Worm (Caenorhabditis elegans) whole organism, L3 larva: ENCODE results near the gene unc-129.

Source experiments
- ceh-82 ChIP-seq: fragments of 150-350 bp; optimal IDR thresholded peaks from 2 replicates; lab custom pipeline; 2014; ENCODE audit warnings: missing biosample characterization, missing genetic modification characterization
- ceh-9 ChIP-seq: sonication (generic microtip); optimal IDR thresholded peaks from 2 replicates; lab custom pipeline; 2018; ENCODE audit warnings: missing biosample characterization, missing genetic modification characterization
- daf-12 ChIP-seq: fragments of 150-350 bp; optimal IDR thresholded peaks from 2 replicates; lab custom pipeline; 2014; ENCODE audit warnings: missing biosample characterization, missing genetic modification reagents, missing genetic modification characterization
- egl-5 ChIP-seq: fragments of 150-350 bp; optimal IDR thresholded peaks from 2 replicates; lab custom pipeline; 2017; ENCODE audit warnings: missing biosample characterization, missing genetic modification reagents, missing genetic modification characterization, inconsistent platforms
- elt-1 ChIP-seq: fragments of 150-350 bp; optimal IDR thresholded peaks from 2 replicates; lab custom pipeline; 2014; ENCODE audit warnings: missing biosample characterization, missing genetic modification characterization
- elt-2 ChIP-seq: sonication (generic microtip); optimal IDR thresholded peaks from 2 replicates; lab custom pipeline; 2016; ENCODE audit warnings: missing genetic modification reagents, mild to moderate bottlenecking, missing genetic modification characterization, missing compliant biosample characterization
- eor-1 ChIP-seq, 2 experiments: fragments of 150-350 bp; optimal IDR thresholded peaks; 2 replicates each; lab custom pipeline; 2014 to 2018; ENCODE audit warnings: missing biosample characterization in 2 of 2, missing genetic modification characterization in 2 of 2
- fkh-10 ChIP-seq: sonication (generic microtip); optimal IDR thresholded peaks from 2 replicates; lab custom pipeline; 2017; ENCODE audit warnings: missing biosample characterization, missing genetic modification reagents, missing genetic modification characterization
- jun-1 ChIP-seq: fragments of 150-350 bp; optimal IDR thresholded peaks from 2 replicates; lab custom pipeline; 2014; ENCODE audit warnings: missing biosample characterization, missing genetic modification reagents, missing genetic modification characterization
- lin-39 ChIP-seq: fragments of 150-350 bp; optimal IDR thresholded peaks from 2 replicates; lab custom pipeline; 2018; ENCODE audit warnings: missing biosample characterization, missing genetic modification reagents, missing genetic modification characterization
- mdl-1 ChIP-seq: fragments of 150-350 bp; optimal IDR thresholded peaks from 2 replicates; lab custom pipeline; 2014; ENCODE audit warnings: missing biosample characterization, missing genetic modification characterization
- mml-1 ChIP-seq: fragments of 150-350 bp; sonication (generic microtip); optimal IDR thresholded peaks from 3 replicates; lab custom pipeline; 2014; ENCODE audit warnings: missing biosample characterization, missing genetic modification characterization
- nhr-23 ChIP-seq: fragments of 150-350 bp; optimal IDR thresholded peaks from 2 replicates; lab custom pipeline; 2014; ENCODE audit warnings: missing biosample characterization, missing genetic modification reagents, missing genetic modification characterization
- nhr-25 ChIP-seq: sonication (generic microtip); optimal IDR thresholded peaks from 2 replicates; lab custom pipeline; 2017; ENCODE audit warnings: missing biosample characterization, missing genetic modification characterization
- nhr-28 ChIP-seq: fragments of 150-350 bp; optimal IDR thresholded peaks from 2 replicates; lab custom pipeline; 2014; ENCODE audit warnings: missing biosample characterization, missing genetic modification characterization
- nhr-67 ChIP-seq: fragments of 150-350 bp; optimal IDR thresholded peaks from 2 replicates; lab custom pipeline; 2014; ENCODE audit warnings: missing biosample characterization, missing genetic modification characterization
- sea-2 ChIP-seq: fragments of 150-350 bp; sonication (generic microtip); optimal IDR thresholded peaks from 4 replicates; lab custom pipeline; 2014; ENCODE audit warnings: missing biosample characterization, missing genetic modification reagents, missing genetic modification characterization
- skn-1 ChIP-seq: fragments of 150-350 bp; optimal IDR thresholded peaks from 2 replicates; lab custom pipeline; 2014; ENCODE audit warnings: missing biosample characterization, missing genetic modification characterization
- snpc-4 ChIP-seq: fragments of 150-350 bp; optimal IDR thresholded peaks from 2 replicates; lab custom pipeline; 2014; ENCODE audit warnings: missing biosample characterization, missing genetic modification characterization
- unc-62 ChIP-seq: fragments of 150-350 bp; sonication (generic microtip); optimal IDR thresholded peaks from 4 replicates; lab custom pipeline; 2014; ENCODE audit warnings: missing biosample characterization, missing genetic modification reagents, missing genetic modification characterization
- zag-1 ChIP-seq: fragments of 150-350 bp; optimal IDR thresholded peaks from 2 replicates; lab custom pipeline; 2014; ENCODE audit warnings: missing biosample characterization, missing genetic modification characterization
- ztf-11 ChIP-seq: fragments of 150-350 bp; optimal IDR thresholded peaks from 2 replicates; lab custom pipeline; 2014; ENCODE audit warnings: missing biosample characterization, missing genetic modification characterization

Gene unc-129

DNA sequence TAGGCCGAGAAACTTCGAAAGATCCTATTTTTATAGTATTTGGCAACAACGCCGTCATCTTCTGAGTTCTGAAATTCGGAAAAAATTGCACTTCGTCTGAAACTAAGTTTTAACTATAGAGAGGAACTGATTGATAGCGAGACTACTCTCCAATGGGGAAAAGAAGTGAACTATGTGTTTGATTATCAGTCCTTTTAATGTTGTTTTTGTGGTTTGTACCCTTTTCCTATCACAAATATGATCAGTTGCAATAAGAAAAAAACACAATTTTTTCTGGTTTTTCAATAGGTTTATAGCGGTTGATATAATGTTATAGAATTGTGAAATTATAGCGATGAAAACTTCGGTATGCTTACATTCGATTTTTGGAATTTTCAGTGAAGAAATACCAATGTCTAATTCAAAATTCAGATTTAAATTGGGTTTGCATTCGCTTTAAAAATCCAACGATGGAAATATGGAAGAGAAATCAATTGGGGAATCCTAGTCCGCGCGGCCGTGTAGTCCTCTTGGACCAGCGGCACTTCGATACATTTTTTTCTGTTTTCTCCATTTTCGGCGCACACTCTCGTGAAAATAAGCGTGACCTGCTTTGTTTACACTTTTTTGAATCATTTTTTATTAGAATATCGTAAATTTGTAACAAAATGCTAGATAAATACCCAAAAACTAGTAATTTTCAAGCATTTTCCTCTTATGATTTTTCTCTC lies 31.8 kb downstream of the unc-129 start, which contains the start of gene C53B4.3 (continued):
- TF ChIP-seq nhr-28 = no peak

ce11 chrIV:8967990-8968389 lies 37.2 kb downstream of the unc-129 start, which contains the start of gene suex-2:
Gene suex-2 (plus strand): TSS chrIV:8968290.
- TF ChIP-seq nhr-23 (tag; lab: Kevin White, UChicago) (no peak), ztf-11 (tag; lab: Kevin White, UChicago) (no peak), jun-1 (tag; lab: Kevin White, UChicago) (no peak), zag-1 (tag; lab: Kevin White, UChicago) (no peak), elt-2 (tag; lab: Kevin White, UChicago) (no peak), mml-1 (tag; lab: Kevin White, UChicago) (no peak)

DNA sequence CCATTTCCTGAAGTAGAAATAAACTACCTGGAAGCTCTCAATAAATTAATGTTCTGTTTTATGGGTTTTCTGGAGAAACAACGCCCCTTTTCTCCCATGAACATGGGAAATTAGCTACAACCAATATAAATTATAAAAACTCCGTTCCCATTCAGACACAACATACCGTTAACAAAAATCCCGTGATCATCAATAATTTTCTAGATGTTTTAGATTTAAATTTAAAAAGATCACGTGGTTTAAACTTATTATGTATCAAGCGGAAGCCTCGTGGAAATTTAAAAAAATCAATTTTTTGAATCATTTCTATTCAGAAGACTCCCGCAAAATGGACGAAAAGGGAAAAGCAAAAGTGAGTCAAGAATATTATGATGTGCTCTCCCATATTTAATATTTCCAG lies 39.3 kb downstream of the unc-129 start, which contains the start of gene C53B4.2:
Gene C53B4.2, plus strand, starts transcription at position 301 of the 400 bp plus-strand sequence.
- no peak for TF ChIP-seq lin-39 (tag; lab: Kevin White, UChicago)

DNA sequence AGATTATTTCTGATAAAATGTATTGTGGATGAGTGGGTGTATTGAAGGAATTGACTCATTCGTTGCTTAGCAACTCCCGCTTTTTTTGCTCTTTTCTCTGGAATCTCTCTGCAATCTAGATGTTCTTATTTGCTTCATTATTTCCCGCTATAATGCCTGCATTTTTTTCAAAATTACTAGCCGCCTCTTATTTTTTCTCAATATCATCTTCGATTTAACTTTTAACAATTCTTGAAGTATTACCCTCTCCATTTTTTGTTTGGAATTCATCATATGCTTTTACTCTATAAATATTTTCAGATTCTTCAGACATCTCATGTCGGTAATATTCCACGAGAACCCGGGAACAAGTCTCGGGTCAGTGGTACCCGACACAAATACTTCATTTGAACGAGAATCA lies 49.0 kb downstream of the unc-129 start, which contains the start of gene tpra-1:
Gene tpra-1, plus strand, starts transcription at position 301 of the 400 bp plus-strand sequence.
- TF ChIP-seq skn-1 (tag; lab: Kevin White, UChicago) (no peak), mdl-1 (tag; lab: Kevin White, UChicago) (no peak), snpc-4 (tag; lab: Kevin White, UChicago) (no peak), daf-12 (tag; lab: Kevin White, UChicago) (no peak), zag-1 (tag; lab: Kevin White, UChicago) (no peak), eor-1 (tag; optimal IDR thresholded peaks at IDR 0.05; lab: Kevin White, UChicago) (no peak), ceh-82 (tag; lab: Kevin White, UChicago) (no peak), ceh-9 (tag; lab: Kevin White, UChicago) (no peak), egl-5 (tag; lab: Kevin White, UChicago) (no peak), mml-1 (tag; lab: Kevin White, UChicago) (no peak), sea-2 (GFP tag; lab: Kevin White, UChicago) (no peak)

ce11 chrIV:8954126-8954525 lies 51.1 kb downstream of the unc-129 start:
- TF ChIP-seq nhr-25 (tag; lab: Kevin White, UChicago) = peak; percentile 19
- TF ChIP-seq fkh-10 (GFP tag; lab: Kevin White, UChicago) = no peak
- no peak for TF ChIP-seq mml-1 (tag; lab: Kevin White, UChicago)
- TF ChIP-seq snpc-4 (tag; lab: Kevin White, UChicago) = no peak
- no peak for TF ChIP-seq ceh-82 (tag; lab: Kevin White, UChicago)
- TF ChIP-seq unc-62 (GFP tag; lab: Kevin White, UChicago) = no peak
- no peak for TF ChIP-seq ceh-9 (tag; lab: Kevin White, UChicago)
- TF ChIP-seq elt-1 = no peak
- no peak for TF ChIP-seq nhr-67 (tag; lab: Kevin White, UChicago)
- TF ChIP-seq mdl-1 (tag; lab: Kevin White, UChicago) = peak; percentile 16
